Fruit fly (Drosophila melanogaster) whole organism: Measurements from ENCODE around the gene GC1.

Source experiments
- EcR ChIP-seq, 2 experiments: fragments of >200 bp; optimal IDR thresholded peaks; 2 replicates each; lab custom pipeline; 2017; ENCODE audit warnings: missing biosample characterization in 2 of 2, missing genetic modification characterization in 2 of 2, missing genetic modification reagents in 2 of 2
- pan ChIP-seq: fragments of >200 bp; optimal IDR thresholded peaks from 2 replicates; lab custom pipeline; 2017
- psq ChIP-seq: fragments of >200 bp; optimal IDR thresholded peaks from 2 replicates; lab custom pipeline; 2017

DNA sequence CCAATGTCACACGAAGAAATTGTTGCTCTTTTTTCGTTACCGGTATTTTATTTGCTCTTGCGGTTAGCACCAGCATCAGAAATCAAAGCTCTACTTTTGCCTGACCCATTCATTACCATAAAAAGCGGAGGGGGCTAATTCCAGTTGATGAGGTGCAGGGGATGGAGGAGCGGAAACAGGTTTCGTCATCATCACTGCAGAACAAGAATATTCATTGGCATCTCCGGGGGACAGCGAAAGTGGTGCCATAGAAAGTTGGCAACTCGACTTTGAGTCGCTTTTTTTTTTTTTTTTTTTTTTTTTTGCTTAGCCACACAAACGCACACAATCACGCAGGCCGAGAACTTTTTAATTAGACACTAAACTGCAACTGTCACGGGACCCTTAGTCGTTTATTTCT is 26.4 kb upstream of the GC1 start:
- TF ChIP-seq pan (lab: Kevin White, UChicago), result no peak
- no peak for TF ChIP-seq EcR (GFP tag; optimal IDR thresholded peaks at IDR 0.05; lab: Kevin White, UChicago)
- no peak for TF ChIP-seq psq (lab: Kevin White, UChicago)
